Worm (Caenorhabditis elegans): ENCODE results near the gene sqt-1.

sqt-1 gene

ce11 chrII:11297217-11297738, 40.4 kb downstream of the sqt-1 start, which contains the start of gene saps-1:
saps-1 (plus strand) TSS chrII:11297688.
- no peak for TF ChIP-seq unc-62 (GFP tag; optimal IDR thresholded peaks at IDR 0.05)

- no peak for TF ChIP-seq unc-62 (GFP tag; optimal IDR thresholded peaks at IDR 0.05)
Measured at ce11 chrII:11293433-11293832, 44.2 kb downstream of the sqt-1 start, which contains the start of gene C47G2.4. C47G2.4 (minus strand) TSS chrII:11293606.

ce11 chrII:11290109-11290784, 47.4 kb downstream of the sqt-1 start, which contains the start of gene C47G2.3:
C47G2.3 (minus strand) TSS chrII:11290159.
- no peak for TF ChIP-seq unc-62 (GFP tag; optimal IDR thresholded peaks at IDR 0.05)

ce11 chrII:11288148-11288547, 49.5 kb downstream of the sqt-1 start:
- no peak for TF ChIP-seq unc-62 (GFP tag; optimal IDR thresholded peaks at IDR 0.05)

All from whole organism, dauer.